Worm (Caenorhabditis elegans): Measurements from ENCODE around the gene rpt-6.
"Not testable (repeated sequence)": the region's sequence is repeated elsewhere in the genome, so short reads cannot be mapped to it uniquely, and the experiment has no call there.

rpt-6 gene

ce11 chrIII:12373807-12374266 is 3.6 kb downstream of the rpt-6 start, which contains the start of gene glrx-5:
glrx-5 (minus strand) TSS chrIII:12373857.
- TF ChIP-seq tbx-11 (GFP tag; IDR thresholded peaks at IDR 0.05) (no peak), ceh-36 (tag; optimal IDR thresholded peaks at IDR 0.05) (no peak), hmbx-1 (tag; optimal IDR thresholded peaks at IDR 0.05) (no peak)

ce11 chrIII:12375614-12376013 is 5.4 kb downstream of the rpt-6 start:
- TF ChIP-seq pes-1 (GFP tag; IDR thresholded peaks at IDR 0.05) (no peak), ama-1 (optimal IDR thresholded peaks at IDR 0.05) (no peak), aly-1 (tag; optimal IDR thresholded peaks at IDR 0.05) (no peak), ceh-13 (GFP tag; optimal IDR thresholded peaks at IDR 0.05) (no peak), ets-7 (tag; optimal IDR thresholded peaks at IDR 0.05) (no peak), sea-1 (GFP tag; conservative IDR thresholded peaks at IDR 0.05) (no peak), tbx-37 (GFP tag; conservative IDR thresholded peaks at IDR 0.05) (no peak), flt-1 (GFP tag; IDR thresholded peaks at IDR 0.05) (no peak), F13C5.2 (tag; optimal IDR thresholded peaks at IDR 0.05) (no peak), scrt-1 (GFP tag; IDR thresholded peaks at IDR 0.05) (no peak), hmbx-1 (tag; optimal IDR thresholded peaks at IDR 0.05) (no peak), tbx-11 (GFP tag; IDR thresholded peaks at IDR 0.05) (no peak), B0310.2 (tag; optimal IDR thresholded peaks at IDR 0.05) (no peak), ceh-36 (tag; optimal IDR thresholded peaks at IDR 0.05) (no peak), hnd-1 (tag; optimal IDR thresholded peaks at IDR 0.05) (no peak), tra-4 (tag; optimal IDR thresholded peaks at IDR 0.05) (no peak), hmg-4 (GFP tag; optimal IDR thresholded peaks at IDR 0.05) (no peak)

- TF ChIP-seq ama-1 (optimal IDR thresholded peaks at IDR 0.05) (no peak), tbx-11 (GFP tag; IDR thresholded peaks at IDR 0.05) (no peak), pes-1 (GFP tag; IDR thresholded peaks at IDR 0.05) (no peak), hmg-4 (GFP tag; optimal IDR thresholded peaks at IDR 0.05) (no peak), ceh-13 (GFP tag; optimal IDR thresholded peaks at IDR 0.05) (no peak), F13C5.2 (tag; optimal IDR thresholded peaks at IDR 0.05) (no peak), B0310.2 (tag; optimal IDR thresholded peaks at IDR 0.05) (no peak), ets-7 (tag; optimal IDR thresholded peaks at IDR 0.05) (no peak), scrt-1 (GFP tag; IDR thresholded peaks at IDR 0.05) (no peak), sea-1 (GFP tag; conservative IDR thresholded peaks at IDR 0.05) (no peak)
These were observed 7.0 kb downstream of the rpt-6 start, which contains the start of gene pph-4.2 for ce11 chrIII:12377198-12377662. pph-4.2 (minus strand) TSS chrIII:12377248.

ce11 chrIII:12383709-12384108 is 13.5 kb downstream of the rpt-6 start, which contains the start of gene Y49E10.4:
Y49E10.4 (minus strand) TSS chrIII:12383809.
- not testable (repeated sequence) for TF ChIP-seq ceh-13 (GFP tag; optimal IDR thresholded peaks at IDR 0.05); ets-7 (tag; optimal IDR thresholded peaks at IDR 0.05); B0310.2 (tag; optimal IDR thresholded peaks at IDR 0.05)

- not testable (repeated sequence) for TF ChIP-seq scrt-1 (GFP tag; IDR thresholded peaks at IDR 0.05); aly-1 (tag; optimal IDR thresholded peaks at IDR 0.05); ceh-36 (tag; optimal IDR thresholded peaks at IDR 0.05)
These were observed 16.3 kb downstream of the rpt-6 start, which contains the start of gene Y49E10.30 for ce11 chrIII:12386597-12386996. Y49E10.30 (plus strand) TSS chrIII:12386897.

- TF ChIP-seq tbx-37 (GFP tag; conservative IDR thresholded peaks at IDR 0.05) = no peak
- TF ChIP-seq sea-1 (GFP tag; conservative IDR thresholded peaks at IDR 0.05) = no peak
- TF ChIP-seq scrt-1 (GFP tag; IDR thresholded peaks at IDR 0.05) = no peak
These were observed 17.9 kb downstream of the rpt-6 start for ce11 chrIII:12388106-12388505.

ce11 chrIII:12395085-12395484 is 24.8 kb downstream of the rpt-6 start, which contains the start of gene Y49E10.10:
Y49E10.10 (plus strand) TSS chrIII:12395465.
- TF ChIP-seq flt-1 (GFP tag; IDR thresholded peaks at IDR 0.05) (no peak), scrt-1 (GFP tag; IDR thresholded peaks at IDR 0.05) (no peak), F13C5.2 (tag; optimal IDR thresholded peaks at IDR 0.05) (no peak), tbx-37 (GFP tag; conservative IDR thresholded peaks at IDR 0.05) (no peak), hnd-1 (tag; optimal IDR thresholded peaks at IDR 0.05) (no peak), hmg-4 (GFP tag; optimal IDR thresholded peaks at IDR 0.05) (no peak), tbx-11 (GFP tag; IDR thresholded peaks at IDR 0.05) (no peak), pes-1 (GFP tag; IDR thresholded peaks at IDR 0.05) (no peak), tra-4 (tag; optimal IDR thresholded peaks at IDR 0.05) (no peak)

- no peak for TF ChIP-seq ceh-36 (tag; optimal IDR thresholded peaks at IDR 0.05)
- no peak for TF ChIP-seq sea-1 (GFP tag; conservative IDR thresholded peaks at IDR 0.05)
- TF ChIP-seq tra-4 (tag; optimal IDR thresholded peaks at IDR 0.05) = no peak
- no peak for TF ChIP-seq scrt-1 (GFP tag; IDR thresholded peaks at IDR 0.05)
- TF ChIP-seq hnd-1 (tag; optimal IDR thresholded peaks at IDR 0.05) = no peak
- no peak for TF ChIP-seq hmg-4 (GFP tag; optimal IDR thresholded peaks at IDR 0.05)
- no peak for TF ChIP-seq hmbx-1 (tag; optimal IDR thresholded peaks at IDR 0.05)
- TF ChIP-seq ama-1 (optimal IDR thresholded peaks at IDR 0.05) = no peak
- no peak for TF ChIP-seq ceh-13 (GFP tag; optimal IDR thresholded peaks at IDR 0.05)
- no peak for TF ChIP-seq B0310.2 (tag; optimal IDR thresholded peaks at IDR 0.05)
- no peak for TF ChIP-seq pes-1 (GFP tag; IDR thresholded peaks at IDR 0.05)
These were observed 28.2 kb downstream of the rpt-6 start for ce11 chrIII:12398468-12398867.

- TF ChIP-seq scrt-1 (GFP tag; IDR thresholded peaks at IDR 0.05) = peak; percentile 77
- peak; percentile 75 for TF ChIP-seq flt-1 (GFP tag; IDR thresholded peaks at IDR 0.05)
- peak; percentile 56; the same call in 1 of the 2 replicates for TF ChIP-seq tbx-11 (GFP tag; IDR thresholded peaks at IDR 0.05)
- TF ChIP-seq B0310.2 (tag; optimal IDR thresholded peaks at IDR 0.05) = peak; percentile 22
- no peak for TF ChIP-seq ama-1 (optimal IDR thresholded peaks at IDR 0.05)
- peak; percentile 54 for TF ChIP-seq ceh-36 (tag; optimal IDR thresholded peaks at IDR 0.05)
- TF ChIP-seq aly-1 (tag; optimal IDR thresholded peaks at IDR 0.05) = peak; percentile 68
- TF ChIP-seq hnd-1 (tag; optimal IDR thresholded peaks at IDR 0.05) = peak; percentile 6
- peak; percentile 48; the same call in 1 of the 2 replicates for TF ChIP-seq tbx-37 (GFP tag; conservative IDR thresholded peaks at IDR 0.05)
- no peak for TF ChIP-seq ets-7 (tag; optimal IDR thresholded peaks at IDR 0.05)
- peak; percentile 31 for TF ChIP-seq ceh-13 (GFP tag; optimal IDR thresholded peaks at IDR 0.05)
- TF ChIP-seq pes-1 (GFP tag; IDR thresholded peaks at IDR 0.05) = peak; percentile 81
- TF ChIP-seq hmg-4 (GFP tag; optimal IDR thresholded peaks at IDR 0.05) = peak; percentile 8
- TF ChIP-seq hmbx-1 (tag; optimal IDR thresholded peaks at IDR 0.05) = peak; percentile 15
- peak; percentile 40 for TF ChIP-seq F13C5.2 (tag; optimal IDR thresholded peaks at IDR 0.05)
- TF ChIP-seq tra-4 (tag; optimal IDR thresholded peaks at IDR 0.05) = no peak
- TF ChIP-seq sea-1 (GFP tag; conservative IDR thresholded peaks at IDR 0.05) = no peak
These were observed 29.5 kb downstream of the rpt-6 start for ce11 chrIII:12399709-12400108.

All from whole organism, early embryonic.